Worm (Caenorhabditis elegans): ENCODE data around the gene sek-4.

DNA sequence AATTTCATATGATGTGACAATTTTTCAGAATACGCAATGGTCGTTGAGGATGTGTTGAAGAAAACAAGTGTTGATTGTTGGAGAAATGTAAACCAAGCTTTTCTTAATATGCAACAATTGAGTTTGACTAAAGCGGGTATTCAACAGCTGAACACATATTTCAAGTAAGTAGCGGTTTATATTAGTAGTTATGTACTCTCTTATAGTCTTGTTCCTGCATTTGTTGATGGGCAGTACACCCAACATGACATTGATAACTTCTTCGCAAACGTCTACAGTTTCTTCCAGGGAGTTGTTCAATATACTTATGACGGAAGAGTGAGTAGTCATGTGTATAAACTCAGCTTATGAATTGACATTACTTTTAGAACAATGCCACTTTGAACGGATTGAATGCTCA lies 44.1 kb upstream of the sek-4 start:
- no peak for TF ChIP-seq nhr-76 (tag; optimal IDR thresholded peaks at IDR 0.05)
- TF ChIP-seq unc-62 (GFP tag; optimal IDR thresholded peaks at IDR 0.05): no peak
- TF ChIP-seq nhr-12 (tag; optimal IDR thresholded peaks at IDR 0.05): no peak
- no peak for TF ChIP-seq elt-1 (tag; optimal IDR thresholded peaks at IDR 0.05; ENCODE audit: borderline replicate concordance, insufficient read depth)
- TF ChIP-seq mep-1 (tag; optimal IDR thresholded peaks at IDR 0.05): no peak
- no peak for TF ChIP-seq sptf-1 (tag; optimal IDR thresholded peaks at IDR 0.05)
- no peak for TF ChIP-seq elt-3 (tag; optimal IDR thresholded peaks at IDR 0.05)
- TF ChIP-seq nhr-2 (tag; optimal IDR thresholded peaks at IDR 0.05): no peak
- no peak for TF ChIP-seq nhr-28 (tag; optimal IDR thresholded peaks at IDR 0.05)
- TF ChIP-seq lsy-2 (tag; optimal IDR thresholded peaks at IDR 0.05): no peak
- TF ChIP-seq ces-1 (GFP tag; optimal IDR thresholded peaks at IDR 0.05): no peak
- no peak for TF ChIP-seq blmp-1 (tag; optimal IDR thresholded peaks at IDR 0.05)
- no peak for TF ChIP-seq ztf-11 (tag; optimal IDR thresholded peaks at IDR 0.05)
